Worm (Caenorhabditis elegans): ENCODE data around the gene F11G11.4.
A peak's percentile ranks its signal among the peaks of the same experiment; 100 is the strongest.

Gene F11G11.4

ce11 chrII:4870691-4871090 is 10.3 kb downstream of the F11G11.4 start, which contains the start of gene col-20:
TSS of gene col-20 (minus strand) at chrII:4870791.
- TF ChIP-seq efl-1 (optimal IDR thresholded peaks at IDR 0.05) (no peak), efl-1 (GFP tag; optimal IDR thresholded peaks at IDR 0.05 in 1 of 2) (peak in 1 of 2 experiments; percentile 65), mab-9 (GFP tag; IDR thresholded peaks at IDR 0.05) (no peak)

ce11 chrII:4871834-4872233 is 11.4 kb downstream of the F11G11.4 start:
- TF ChIP-seq blmp-1 (tag; optimal IDR thresholded peaks at IDR 0.05) = peak; percentile 67
- no peak for TF ChIP-seq snu-23 (GFP tag; optimal IDR thresholded peaks at IDR 0.05)
- no peak for TF ChIP-seq fkh-4 (tag; optimal IDR thresholded peaks at IDR 0.05; ENCODE audit: borderline replicate concordance)
- TF ChIP-seq grh-1 (GFP tag; IDR thresholded peaks at IDR 0.05) = no peak

- TF ChIP-seq nhr-85 (tag) (no peak), ceh-8 (GFP tag; optimal IDR thresholded peaks at IDR 0.05) (no peak), fos-1 (tag; optimal IDR thresholded peaks at IDR 0.05) (no peak), sptf-1 (tag; optimal IDR thresholded peaks at IDR 0.05) (no peak), nhr-237 (tag; optimal IDR thresholded peaks at IDR 0.05) (no peak), ceh-88 (GFP tag; IDR thresholded peaks at IDR 0.05) (no peak), fkh-8 (tag; optimal IDR thresholded peaks at IDR 0.05) (no peak), ces-1 (GFP tag; optimal IDR thresholded peaks at IDR 0.05) (no peak), C34B4.2 (tag; optimal IDR thresholded peaks at IDR 0.05) (no peak), zag-1 (tag; optimal IDR thresholded peaks at IDR 0.05) (no peak), isw-1 (GFP tag; IDR thresholded peaks at IDR 0.05) (no peak), lin-35 (GFP tag; optimal IDR thresholded peaks at IDR 0.05) (no peak), unc-98 (GFP tag; IDR thresholded peaks at IDR 0.05) (no peak), mab-9 (GFP tag; IDR thresholded peaks at IDR 0.05) (no peak), F16B12.6 (tag; optimal IDR thresholded peaks at IDR 0.05) (no peak), nhr-77 (tag; optimal IDR thresholded peaks at IDR 0.05) (no peak)
These were observed 12.6 kb downstream of the F11G11.4 start, which contains the start of gene col-73 for ce11 chrII:4873029-4873428. TSS of gene col-73 (minus strand) at chrII:4873129.

- TF ChIP-seq blmp-1 (tag; optimal IDR thresholded peaks at IDR 0.05) = peak; percentile 77
- peak in 1 of 6 experiments; percentile 5 for TF ChIP-seq elt-3 (tag; optimal IDR thresholded peaks at IDR 0.05)
- TF ChIP-seq nhr-19 (GFP tag; conservative IDR thresholded peaks at IDR 0.05) = no peak
- no peak for TF ChIP-seq Y116A8C.19 (tag; optimal IDR thresholded peaks at IDR 0.05; ENCODE audit: borderline replicate concordance)
- no peak for TF ChIP-seq lin-35 (GFP tag; optimal IDR thresholded peaks at IDR 0.05)
- TF ChIP-seq alr-1 (tag; optimal IDR thresholded peaks at IDR 0.05; ENCODE audit: borderline replicate concordance) = no peak
- no peak for TF ChIP-seq zip-4 (GFP tag; optimal IDR thresholded peaks at IDR 0.05)
- no peak for TF ChIP-seq nhr-20 (tag; optimal IDR thresholded peaks at IDR 0.05)
- no peak for TF ChIP-seq fkh-4 (tag; optimal IDR thresholded peaks at IDR 0.05; ENCODE audit: borderline replicate concordance)
- no peak for TF ChIP-seq aly-2 (tag; optimal IDR thresholded peaks at IDR 0.05)
These were observed 14.0 kb downstream of the F11G11.4 start, which contains the start of gene F11G11.15 for ce11 chrII:4874335-4874861. TSS of gene F11G11.15 (plus strand) at chrII:4874845.

ce11 chrII:4876091-4876490 is 15.7 kb downstream of the F11G11.4 start, which contains the start of gene F11G11.13:
TSS of gene F11G11.13 (minus strand) at chrII:4876179.
- TF ChIP-seq blmp-1 (tag; optimal IDR thresholded peaks at IDR 0.05) = peak; percentile 90
- TF ChIP-seq unc-62 (GFP tag; optimal IDR thresholded peaks at IDR 0.05) = no peak
- TF ChIP-seq zip-4 (GFP tag; optimal IDR thresholded peaks at IDR 0.05) = no peak
- no peak for TF ChIP-seq fkh-10 (GFP tag; optimal IDR thresholded peaks at IDR 0.05)
- no peak for TF ChIP-seq nhr-84 (tag; optimal IDR thresholded peaks at IDR 0.05)
- peak in 1 of 6 experiments; percentile 7 for TF ChIP-seq elt-3 (tag; optimal IDR thresholded peaks at IDR 0.05)
- peak; percentile 55 for TF ChIP-seq nhr-85 (tag)

- TF ChIP-seq elt-2 (tag; optimal IDR thresholded peaks at IDR 0.05) = peak; percentile 63
- TF ChIP-seq ceh-90 (tag; optimal IDR thresholded peaks at IDR 0.05) = no peak
These were observed 19.2 kb downstream of the F11G11.4 start, which contains the start of gene gst-6 for ce11 chrII:4879629-4880028. TSS of gene gst-6 (plus strand) at chrII:4879891.
